Fruit fly (Drosophila melanogaster) whole organism, embryonic: ENCODE data around the gene Taf2.

Experiments used
- Antp ChIP-seq: fragments of 200-800 bp; sonication (Bioruptor generic); optimal IDR thresholded peaks from 3 replicates; lab custom pipeline; 2016; ENCODE audit warnings: missing biosample characterization, missing genetic modification characterization
- Asciz ChIP-seq: fragments of 200-800 bp; sonication (Bioruptor generic); optimal IDR thresholded peaks from 2 replicates; lab custom pipeline; 2017; ENCODE audit warnings: missing biosample characterization, mild to moderate bottlenecking, missing genetic modification characterization, missing genetic modification reagents
- Bdp1 ChIP-seq: fragments of 200-800 bp; sonication (Bioruptor generic); optimal IDR thresholded peaks from 3 replicates; lab custom pipeline; 2016; ENCODE audit warnings: missing biosample characterization, missing genetic modification characterization
- CG10267 ChIP-seq: fragments of 200-800 bp; sonication (Bioruptor generic); optimal IDR thresholded peaks from 2 replicates; lab custom pipeline; 2018; ENCODE audit warnings: missing biosample characterization, mild to moderate bottlenecking, missing genetic modification characterization, moderate library complexity
- CG10565 ChIP-seq: fragments of 200-800 bp; sonication (Bioruptor generic); optimal IDR thresholded peaks from 3 replicates; lab custom pipeline; 2016; ENCODE audit warnings: missing biosample characterization, mild to moderate bottlenecking, missing genetic modification characterization
- CG12155 ChIP-seq: fragments of 200-800 bp; sonication (Bioruptor generic); optimal IDR thresholded peaks from 3 replicates; lab custom pipeline; 2016; ENCODE audit warnings: missing biosample characterization, missing genetic modification characterization
- CG12659 ChIP-seq: fragments of 200-800 bp; sonication (Bioruptor generic); optimal IDR thresholded peaks from 3 replicates; lab custom pipeline; 2017; ENCODE audit warnings: mild to moderate bottlenecking, missing biosample characterization, missing genetic modification reagents, missing genetic modification characterization
- CG14710 ChIP-seq: fragments of 200-800 bp; sonication (Bioruptor generic); optimal IDR thresholded peaks from 3 replicates; lab custom pipeline; 2019; ENCODE audit warnings: missing biosample characterization, mild to moderate bottlenecking, missing genetic modification characterization, moderate library complexity
- CG14860 ChIP-seq: fragments of 200-800 bp; sonication (Bioruptor generic); IDR thresholded peaks from 3 replicates; pipeline ENCODE4 v1.3.6; 2022; ENCODE audit warnings: missing biosample characterization, missing genetic modification characterization; ENCODE audit not compliant: partially characterized antibody
- CG16813 ChIP-seq: fragments of 200-800 bp; sonication (Bioruptor generic); IDR thresholded peaks from 3 replicates; pipeline ENCODE4 v1.3.6; 2022; ENCODE audit warnings: missing biosample characterization, missing genetic modification characterization; ENCODE audit not compliant: partially characterized antibody
- CG17359 ChIP-seq: fragments of 200-800 bp; sonication (Bioruptor generic); optimal IDR thresholded peaks from 3 replicates; lab custom pipeline; 2018; ENCODE audit warnings: missing biosample characterization, mild to moderate bottlenecking, missing genetic modification characterization, moderate library complexity
- CG18262 ChIP-seq: fragments of 200-800 bp; optimal IDR thresholded peaks from 3 replicates; lab custom pipeline; 2019; ENCODE audit warnings: missing biosample characterization, mild to moderate bottlenecking, missing genetic modification characterization, moderate library complexity
- CG2678 ChIP-seq: fragments of 200-800 bp; sonication (Bioruptor generic); optimal IDR thresholded peaks from 3 replicates; lab custom pipeline; 2019; ENCODE audit warnings: missing biosample characterization, mild to moderate bottlenecking, missing genetic modification characterization, moderate library complexity
- CG30403 ChIP-seq: fragments of 200-800 bp; sonication (Bioruptor generic); optimal IDR thresholded peaks from 3 replicates; lab custom pipeline; 2016; ENCODE audit warnings: missing biosample characterization, missing genetic modification characterization
- CG3065 ChIP-seq: fragments of 200-800 bp; sonication (Bioruptor generic); optimal IDR thresholded peaks from 2 replicates; lab custom pipeline; 2016; ENCODE audit warnings: missing biosample characterization, missing genetic modification characterization
- CG3995 ChIP-seq: fragments of 200-800 bp; sonication (Bioruptor generic); optimal IDR thresholded peaks from 3 replicates; lab custom pipeline; 2016; ENCODE audit warnings: missing biosample characterization, missing genetic modification characterization
- CG4617 ChIP-seq: fragments of 200-800 bp; sonication (Bioruptor generic); optimal IDR thresholded peaks from 3 replicates; lab custom pipeline; 2016; ENCODE audit warnings: missing biosample characterization, missing genetic modification characterization, borderline replicate concordance
- CoRest ChIP-seq: fragments of 200-800 bp; sonication (Bioruptor generic); optimal IDR thresholded peaks from 3 replicates; lab custom pipeline; 2018; ENCODE audit warnings: missing biosample characterization, mild to moderate bottlenecking, missing genetic modification characterization, moderate library complexity
- Eip74EF ChIP-seq, 2 experiments: fragments of 200-800 bp in 1 of 2; fragments of >200 bp in 1 of 2; sonication (Bioruptor generic) in 1 of 2; optimal IDR thresholded peaks; 2 replicates each; lab custom pipeline; 2017 to 2019; ENCODE audit warnings: missing biosample characterization in 2 of 2, missing genetic modification characterization in 2 of 2, mild to moderate bottlenecking in 1 of 2, moderate library complexity in 1 of 2
- Gug ChIP-seq: fragments of 200-800 bp; sonication (Bioruptor generic); IDR thresholded peaks from 4 replicates; pipeline ENCODE4 v1.3.6; 2022; ENCODE audit warnings: missing biosample characterization, missing genetic modification characterization
- HHEX ChIP-seq: fragments of 200-800 bp; sonication (Bioruptor generic); optimal IDR thresholded peaks from 3 replicates; lab custom pipeline; 2017; ENCODE audit warnings: missing biosample characterization, mild to moderate bottlenecking, missing genetic modification characterization, missing genetic modification reagents
- HLH4C ChIP-seq: fragments of 200-800 bp; sonication (Bioruptor generic); IDR thresholded peaks from 3 replicates; pipeline ENCODE4 v1.3.6; 2022; ENCODE audit warnings: missing biosample characterization, missing genetic modification characterization; ENCODE audit not compliant: partially characterized antibody
- Hr39 ChIP-seq: fragments of >200 bp; optimal IDR thresholded peaks from 2 replicates; lab custom pipeline; 2017
- Med ChIP-seq: fragments of 200-800 bp; sonication (Bioruptor generic); peaks from one replicate; lab custom pipeline; 2016; ENCODE audit warnings: missing biosample characterization, missing genetic modification characterization, mild to moderate bottlenecking, inconsistent platforms, moderate library complexity
- Nf-YB ChIP-seq: fragments of 200-800 bp; sonication (Bioruptor generic); optimal IDR thresholded peaks from 3 replicates; lab custom pipeline; 2019; ENCODE audit warnings: missing biosample characterization, mild to moderate bottlenecking, missing genetic modification characterization, moderate library complexity
- Pdp1 ChIP-seq, 2 experiments: fragments of 200-800 bp; sonication (Bioruptor generic); optimal IDR thresholded peaks; 3 replicates each; lab custom pipeline; 2016; ENCODE audit warnings: missing biosample characterization in 2 of 2, missing genetic modification characterization in 2 of 2, mild to moderate bottlenecking in 1 of 2, moderate library complexity in 1 of 2
- amos ChIP-seq: fragments of 200-800 bp; sonication (Bioruptor generic); IDR thresholded peaks from 2 replicates; pipeline ENCODE4 v1.3.6; 2022; ENCODE audit warnings: missing biosample characterization, missing genetic modification characterization; ENCODE audit not compliant: partially characterized antibody
- ewg ChIP-seq: fragments of 200-800 bp; sonication (Bioruptor generic); optimal IDR thresholded peaks from 3 replicates; lab custom pipeline; 2017; ENCODE audit warnings: mild to moderate bottlenecking, missing biosample characterization, missing genetic modification reagents, missing genetic modification characterization
- exex ChIP-seq: fragments of 200-800 bp; sonication (Bioruptor generic); optimal IDR thresholded peaks from 4 replicates; lab custom pipeline; 2018; ENCODE audit warnings: missing biosample characterization, mild to moderate bottlenecking, missing genetic modification characterization, moderate library complexity
- gfzf ChIP-seq: fragments of 200-800 bp; sonication (Bioruptor generic); optimal IDR thresholded peaks from 2 replicates; lab custom pipeline; 2016; ENCODE audit warnings: missing biosample characterization, mild to moderate bottlenecking, missing genetic modification characterization, moderate library complexity
- gro ChIP-seq: fragments of 200-800 bp; sonication (Bioruptor generic); optimal IDR thresholded peaks from 2 replicates; lab custom pipeline; 2016; ENCODE audit warnings: missing biosample characterization, missing genetic modification characterization
- insv ChIP-seq, 2 experiments: fragments of 200-800 bp; sonication (Bioruptor generic); optimal IDR thresholded peaks; 3 replicates each; lab custom pipeline; 2016 to 2018; ENCODE audit warnings: missing biosample characterization in 2 of 2, missing genetic modification characterization in 2 of 2
- inv ChIP-seq: fragments of 200-800 bp; sonication (Bioruptor generic); IDR thresholded peaks from 2 replicates; pipeline ENCODE4 v1.3.6; 2022; ENCODE audit warnings: missing biosample characterization, missing genetic modification characterization; ENCODE audit not compliant: partially characterized antibody
- kay ChIP-seq: fragments of 200-800 bp; sonication (Bioruptor generic); optimal IDR thresholded peaks from 2 replicates; lab custom pipeline; 2016; ENCODE audit warnings: missing biosample characterization, missing genetic modification characterization
- lbe ChIP-seq: fragments of 200-800 bp; sonication (Bioruptor generic); optimal IDR thresholded peaks from 2 replicates; lab custom pipeline; 2016; ENCODE audit warnings: missing biosample characterization, mild to moderate bottlenecking, missing genetic modification characterization
- lilli ChIP-seq: fragments of 200-800 bp; sonication (Bioruptor generic); optimal IDR thresholded peaks from 3 replicates; lab custom pipeline; 2016; ENCODE audit warnings: missing biosample characterization, missing genetic modification characterization
- lola ChIP-seq, 3 experiments: fragments of >200 bp in 2 of 3; fragments of 200-800 bp in 1 of 3; sonication (Bioruptor generic) in 1 of 3; optimal IDR thresholded peaks; 2 replicates each; lab custom pipeline; 2017 to 2019; ENCODE audit warnings: missing biosample characterization in 3 of 3, missing genetic modification characterization in 3 of 3, mild to moderate bottlenecking in 1 of 3, moderate library complexity in 1 of 3
- mam ChIP-seq: fragments of 200-800 bp; sonication (Bioruptor generic); optimal IDR thresholded peaks from 3 replicates; lab custom pipeline; 2016; ENCODE audit warnings: missing biosample characterization, missing genetic modification characterization
- mld ChIP-seq: fragments of 200-800 bp; sonication (Bioruptor generic); IDR thresholded peaks from 3 replicates; pipeline ENCODE4 v1.3.6; 2022; ENCODE audit warnings: missing biosample characterization, missing genetic modification characterization; ENCODE audit not compliant: partially characterized antibody
- nerfin-2 ChIP-seq: fragments of 200-800 bp; sonication (Bioruptor generic); IDR thresholded peaks from 2 replicates; pipeline ENCODE4 v1.3.6; 2022; ENCODE audit warnings: missing biosample characterization, missing genetic modification characterization; ENCODE audit not compliant: partially characterized antibody
- nmo ChIP-seq: fragments of 200-800 bp; sonication (Bioruptor generic); optimal IDR thresholded peaks from 2 replicates; lab custom pipeline; 2018; ENCODE audit warnings: missing biosample characterization, mild to moderate bottlenecking, missing genetic modification characterization, moderate library complexity
- phol ChIP-seq: fragments of 200-800 bp; sonication (Bioruptor generic); optimal IDR thresholded peaks from 3 replicates; lab custom pipeline; 2018; ENCODE audit warnings: missing biosample characterization, mild to moderate bottlenecking, missing genetic modification characterization, moderate library complexity
- stwl ChIP-seq: fragments of 200-800 bp; sonication (Bioruptor generic); optimal IDR thresholded peaks from 3 replicates; lab custom pipeline; 2018; ENCODE audit warnings: missing biosample characterization, mild to moderate bottlenecking, missing genetic modification characterization, moderate library complexity
- tin ChIP-seq: fragments of 200-800 bp; sonication (Bioruptor generic); optimal IDR thresholded peaks from 3 replicates; lab custom pipeline; 2016; ENCODE audit warnings: missing biosample characterization, missing genetic modification characterization
- usp ChIP-seq: fragments of >200 bp; optimal IDR thresholded peaks from 2 replicates; lab custom pipeline; 2017; ENCODE audit warnings: missing biosample characterization, missing genetic modification characterization
- zen ChIP-seq: fragments of 200-800 bp; sonication (Bioruptor generic); optimal IDR thresholded peaks from 3 replicates; lab custom pipeline; 2018; ENCODE audit warnings: missing biosample characterization, mild to moderate bottlenecking, missing genetic modification characterization, moderate library complexity

Gene Taf2

DNA sequence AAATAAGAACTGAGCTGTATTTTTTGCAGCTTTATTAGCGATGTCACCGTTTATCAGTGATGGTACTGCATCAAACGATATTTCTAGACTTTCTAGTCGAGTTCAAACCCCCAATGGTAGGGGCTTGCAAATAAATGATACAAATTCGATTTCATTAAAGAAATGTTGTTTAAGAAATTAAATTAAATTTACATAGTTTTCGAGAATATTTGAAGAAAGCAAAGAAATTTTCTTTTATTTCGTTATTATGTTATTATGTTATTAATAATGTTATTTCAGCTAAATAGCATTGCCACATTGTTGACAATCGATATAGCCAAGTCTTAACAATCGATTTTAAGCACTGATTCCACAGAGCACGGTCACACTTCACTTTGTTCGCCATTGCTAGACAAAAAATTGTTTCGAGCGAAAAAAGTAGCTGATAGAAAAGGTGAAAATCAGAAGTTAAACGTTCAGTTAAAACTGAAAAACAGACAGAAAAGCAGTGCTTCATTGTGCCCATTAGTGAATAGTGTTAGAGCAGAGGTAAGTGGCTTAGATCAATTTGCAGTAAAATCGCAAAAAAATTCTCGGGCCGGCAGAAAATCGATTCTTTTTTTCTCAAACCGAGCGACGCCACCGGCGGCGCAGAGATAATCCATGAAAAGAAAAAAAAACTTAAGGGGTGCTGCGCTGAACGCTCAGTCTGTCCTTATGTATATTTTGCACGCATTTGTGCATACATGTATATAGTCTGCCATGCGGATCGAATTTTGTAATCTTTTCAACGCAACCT, 24.0 kb downstream of the Taf2 start, which contains the start of the genes iPLA2-VIA and Ciz1 (continued):
- TF ChIP-seq CG4617 (GFP tag; lab: Kevin White, UChicago) (peak; percentile 31), gfzf (peak; percentile 67), CG14710 (peak; percentile 90), CG3995 (GFP tag; lab: Kevin White, UChicago) (peak; percentile 46), lbe (peak; percentile 3), gro (GFP tag; lab: Kevin White, UChicago) (no peak), Asciz (GFP tag; lab: Kevin White, UChicago) (no peak), mld (GFP tag; lab: Robert Waterston, UW) (peak; percentile 32; the same call in 1 of the 3 replicates), CG18262 (tag; lab: Kevin White, UChicago) (no peak), CG10565 (GFP tag; lab: Kevin White, UChicago) (no peak), Nf-YB (GFP tag; lab: Kevin White, UChicago) (no peak), CG10267 (tag; lab: Kevin White, UChicago) (peak; percentile 82), amos (GFP tag; lab: Robert Waterston, UW) (peak; percentile 71; the same call in 1 of the 2 replicates), inv (GFP tag; lab: Robert Waterston, UW) (peak; percentile 72), HLH4C (GFP tag; lab: Robert Waterston, UW) (peak; percentile 68), usp (GFP tag; lab: Kevin White, UChicago) (no peak), CG3065 (GFP tag; lab: Kevin White, UChicago) (no peak), Pdp1 (GFP tag; optimal IDR thresholded peaks at IDR 0.05; lab: Kevin White, UChicago) (peak in 1 of 2 experiments; percentile 39), Eip74EF (GFP tag; optimal IDR thresholded peaks at IDR 0.05; lab: Kevin White, UChicago) (no peak), CG12659 (GFP tag; lab: Kevin White, UChicago) (peak; percentile 84), CoRest (tag; lab: Kevin White, UChicago) (peak; percentile 62), lilli (peak; percentile 7), exex (tag; lab: Kevin White, UChicago) (peak; percentile 24), HHEX (GFP tag; lab: Kevin White, UChicago) (no peak), CG16813 (peak; percentile 81; the same call in 2 of the 3 replicates), Bdp1 (GFP tag; lab: Kevin White, UChicago) (no peak), CG2678 (tag; lab: Kevin White, UChicago) (no peak), nmo (GFP tag; lab: Kevin White, UChicago) (peak; percentile 82), CG14860 (GFP tag; lab: Robert Waterston, UW) (peak; percentile 64; the same call in 2 of the 3 replicates), CG12155 (GFP tag; lab: Kevin White, UChicago) (no peak), tin (GFP tag; lab: Kevin White, UChicago) (peak; percentile 29), kay (GFP tag; lab: Kevin White, UChicago) (no peak), nerfin-2 (GFP tag; lab: Robert Waterston, UW) (peak; percentile 65; the same call in 1 of the 2 replicates), Hr39 (no peak), Antp (GFP tag; lab: Kevin White, UChicago) (peak; percentile 38), lola (GFP tag; optimal IDR thresholded peaks at IDR 0.05; lab: Kevin White, UChicago) (peak in 1 of 3 experiments; percentile 12), zen (tag; lab: Kevin White, UChicago) (peak; percentile 48), insv (GFP tag; optimal IDR thresholded peaks at IDR 0.05; lab: Kevin White, UChicago) (peak in 1 of 2 experiments; percentile 14), CG17359 (tag; lab: Kevin White, UChicago) (no peak), phol (tag; lab: Kevin White, UChicago) (peak; percentile 97), stwl (tag; lab: Kevin White, UChicago) (peak; percentile 50), Gug (GFP tag; lab: Robert Waterston, UW) (0 out of 4 replicates have a peak, but pooled peaks have one; percentile 8), ewg (GFP tag; lab: Kevin White, UChicago) (no peak), mam (peak; percentile 39), CG30403 (GFP tag; lab: Kevin White, UChicago) (peak; percentile 51), Med (GFP tag; lab: Kevin White, UChicago) (peak; percentile 81)
